Worm (Caenorhabditis elegans) whole organism, L2 larva: Measurements from ENCODE around the gene Y37D8A.2.
A peak's percentile ranks its signal among the peaks of the same experiment; 100 is the strongest.

ENCODE experiments used
- C34F6.9 ChIP-seq: fragments of 150-350 bp; optimal IDR thresholded peaks from 2 replicates; lab custom pipeline; 2014; ENCODE audit warnings: missing biosample characterization, missing genetic modification characterization
- aly-2 ChIP-seq: fragments of 150-350 bp; optimal IDR thresholded peaks from 2 replicates; lab custom pipeline; 2014; ENCODE audit warnings: missing biosample characterization, missing genetic modification characterization
- ama-1 ChIP-seq: fragments of 150-350 bp; optimal IDR thresholded peaks from 2 replicates; lab custom pipeline; 2018; ENCODE audit warnings: inconsistent platforms
- crh-2 ChIP-seq: sonication (generic microtip); optimal IDR thresholded peaks from 2 replicates; lab custom pipeline; 2017; ENCODE audit warnings: missing biosample characterization, missing genetic modification characterization
- elt-3 ChIP-seq: sonication (generic microtip); optimal IDR thresholded peaks from 2 replicates; lab custom pipeline; 2017; ENCODE audit warnings: missing biosample characterization, missing genetic modification characterization
- lin-11 ChIP-seq: fragments of 150-350 bp; sonication (generic microtip); optimal IDR thresholded peaks from 2 replicates; lab custom pipeline; 2014; ENCODE audit warnings: missing biosample characterization, missing genetic modification characterization, inconsistent platforms, mixed read lengths
- lin-39 ChIP-seq: fragments of 150-350 bp; optimal IDR thresholded peaks from 2 replicates; lab custom pipeline; 2014; ENCODE audit warnings: missing biosample characterization, missing genetic modification reagents, missing genetic modification characterization
- lsy-2 ChIP-seq, 2 experiments: fragments of 150-350 bp in 1 of 2; sonication (generic microtip) in 1 of 2; optimal IDR thresholded peaks; 2 replicates each; lab custom pipeline; 2014 to 2017; ENCODE audit warnings: missing biosample characterization in 2 of 2, missing genetic modification characterization in 2 of 2
- nhr-11 ChIP-seq: fragments of 150-350 bp; optimal IDR thresholded peaks from 2 replicates; lab custom pipeline; 2014; ENCODE audit warnings: missing biosample characterization, missing genetic modification characterization
- nhr-25 ChIP-seq: fragments of 150-350 bp; sonication (generic microtip); optimal IDR thresholded peaks from 3 replicates; lab custom pipeline; 2014; ENCODE audit warnings: missing biosample characterization, missing genetic modification characterization
- nhr-6 ChIP-seq: fragments of 150-350 bp; optimal IDR thresholded peaks from 2 replicates; lab custom pipeline; 2014; ENCODE audit warnings: missing biosample characterization, missing genetic modification characterization
- peb-1 ChIP-seq: fragments of 150-350 bp; optimal IDR thresholded peaks from 2 replicates; lab custom pipeline; 2014; ENCODE audit warnings: missing biosample characterization, missing genetic modification characterization
- unc-62 ChIP-seq: fragments of 150-350 bp; optimal IDR thresholded peaks from 2 replicates; lab custom pipeline; 2014; ENCODE audit warnings: missing biosample characterization, missing genetic modification reagents, missing genetic modification characterization
- zag-1 ChIP-seq: fragments of 150-350 bp; optimal IDR thresholded peaks from 2 replicates; lab custom pipeline; 2014; ENCODE audit warnings: missing biosample characterization, missing genetic modification characterization

DNA sequence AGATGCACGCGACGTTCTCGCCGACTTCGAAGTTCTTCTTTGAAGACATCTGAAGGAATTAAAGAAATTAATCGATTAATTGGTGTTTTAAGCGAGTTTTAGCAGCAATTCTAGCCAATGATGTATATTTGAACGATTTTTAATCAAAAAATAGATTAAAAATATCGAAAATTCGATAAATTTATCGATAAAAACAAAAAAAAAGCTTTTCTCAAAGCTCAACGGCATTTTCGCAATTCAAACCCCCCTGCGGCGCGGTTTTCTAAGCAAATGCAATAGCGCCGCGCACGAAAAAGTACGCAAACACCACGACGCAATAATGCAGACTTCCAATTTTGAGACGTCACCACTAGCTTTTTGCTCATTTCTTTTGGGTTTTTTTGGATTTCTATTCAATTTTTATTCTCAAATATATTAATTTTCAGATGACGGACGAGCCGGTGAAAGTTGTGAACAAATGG lies 54.6 kb downstream of the Y37D8A.2 start, which contains the start of the genes mrg-1 and spcs-2:
- no peak for TF ChIP-seq zag-1
- TF ChIP-seq aly-2 (tag; lab: Kevin White, UChicago), result no peak
- no peak for TF ChIP-seq nhr-11
- TF ChIP-seq lsy-2 (tag; optimal IDR thresholded peaks at IDR 0.05; lab: Kevin White, UChicago), result peak; percentile 88 to 93
- TF ChIP-seq nhr-6 (tag; lab: Kevin White, UChicago), result peak; percentile 61
- no peak for TF ChIP-seq ama-1 (lab: Kevin White, UChicago)
- no peak for TF ChIP-seq elt-3 (tag; lab: Kevin White, UChicago)
- no peak for TF ChIP-seq unc-62 (GFP tag; lab: Kevin White, UChicago)
- TF ChIP-seq lin-11, result peak; percentile 82
- TF ChIP-seq lin-39 (tag; lab: Kevin White, UChicago), result no peak
- no peak for TF ChIP-seq peb-1 (tag; lab: Kevin White, UChicago)
- peak; percentile 91 for TF ChIP-seq C34F6.9
- peak; percentile 87 for TF ChIP-seq nhr-25 (tag; lab: Kevin White, UChicago)
- peak; percentile 91 for TF ChIP-seq crh-2 (tag; lab: Kevin White, UChicago)
